Worm (Caenorhabditis elegans): ENCODE results near the gene F40F8.11.

DNA sequence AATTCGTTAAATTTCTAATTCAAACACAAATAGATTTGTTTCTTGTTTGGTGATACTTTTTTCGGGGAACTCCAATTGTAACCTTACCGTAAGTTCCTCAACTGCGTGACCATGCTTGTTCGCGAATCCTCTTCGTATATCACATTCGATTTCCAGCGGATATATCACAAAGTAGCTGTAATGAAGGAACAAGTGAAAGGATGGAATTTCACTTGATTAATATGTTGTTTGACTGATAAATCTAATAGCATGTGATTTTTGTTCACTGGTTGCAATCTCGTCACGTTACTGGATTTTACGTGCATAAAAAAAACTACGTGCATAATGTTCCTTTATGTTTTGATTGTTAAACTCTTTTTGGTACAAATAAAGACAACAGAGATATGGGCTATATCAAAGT lies 29.3 kb upstream of the F40F8.11 start:
- TF ChIP-seq lir-3 (tag; optimal IDR thresholded peaks at IDR 0.05; ENCODE audit: poor library complexity) (no peak), snpc-4 (tag; optimal IDR thresholded peaks at IDR 0.05) (no peak), nhr-19 (GFP tag; conservative IDR thresholded peaks at IDR 0.05) (no peak), irx-1 (tag; optimal IDR thresholded peaks at IDR 0.05) (no peak), unc-86 (tag; optimal IDR thresholded peaks at IDR 0.05) (no peak), egl-27 (tag; optimal IDR thresholded peaks at IDR 0.05) (no peak), unc-30 (tag; optimal IDR thresholded peaks at IDR 0.05) (no peak), tbx-2 (tag; optimal IDR thresholded peaks at IDR 0.05) (no peak), hlh-4 (tag; optimal IDR thresholded peaks at IDR 0.05) (no peak), pqm-1 (tag; optimal IDR thresholded peaks at IDR 0.05) (no peak), blmp-1 (tag; optimal IDR thresholded peaks at IDR 0.05) (peak; percentile 55), nhr-71 (tag; optimal IDR thresholded peaks at IDR 0.05) (no peak)

Data from whole organism, L1 larva.